Worm (Caenorhabditis elegans) whole organism, young adult: ENCODE measurements around the gene usp-46.

Experiments used
- F22D6.2 ChIP-seq: sonication (generic microtip); optimal IDR thresholded peaks from 2 replicates; lab custom pipeline; 2016; ENCODE audit warnings: mild to moderate bottlenecking, missing genetic modification characterization, missing compliant biosample characterization
- F23B12.7 ChIP-seq: sonication (generic microtip); optimal IDR thresholded peaks from 2 replicates; lab custom pipeline; 2017; ENCODE audit warnings: missing genetic modification characterization, mild to moderate bottlenecking, missing compliant biosample characterization, antibody characterized with exemption, moderate library complexity; ENCODE audit not compliant: insufficient read depth
- F39B2.1 ChIP-seq: fragments of 200-800 bp; sonication (Bioruptor generic); IDR thresholded peaks from 2 replicates; pipeline ENCODE4 v1.3.6; 2022; ENCODE audit warnings: missing genetic modification reagents, missing genetic modification characterization, missing compliant biosample characterization
- F52B5.7 ChIP-seq: sonication (generic microtip); optimal IDR thresholded peaks from 2 replicates; lab custom pipeline; 2016; ENCODE audit warnings: mild to moderate bottlenecking, missing genetic modification characterization, missing compliant biosample characterization
- K11D2.4 ChIP-seq: fragments of 200-800 bp; sonication (Bioruptor generic); IDR thresholded peaks from 2 replicates; pipeline ENCODE4 v1.3.6; 2022; ENCODE audit warnings: missing genetic modification reagents, missing genetic modification characterization, missing compliant biosample characterization
- Y53F4B.3 ChIP-seq: fragments of 200-800 bp; sonication (Bioruptor generic); IDR thresholded peaks from 2 replicates; pipeline ENCODE4 v1.3.6; 2022; ENCODE audit warnings: missing genetic modification reagents, missing genetic modification characterization, missing compliant biosample characterization
- Y53G8AR.9 ChIP-seq: fragments of 200-800 bp; sonication (Bioruptor generic); conservative IDR thresholded peaks from 2 replicates; pipeline ENCODE4 v1.3.6; 2022; ENCODE audit warnings: missing genetic modification reagents, missing genetic modification characterization, missing compliant biosample characterization
- Y56A3A.18 ChIP-seq: fragments of 200-800 bp; sonication (Bioruptor generic); IDR thresholded peaks from 2 replicates; pipeline ENCODE4 v1.3.6; 2022; ENCODE audit warnings: missing genetic modification reagents, missing genetic modification characterization, missing compliant biosample characterization
- Y79H2A.3 ChIP-seq: fragments of 200-800 bp; sonication (Bioruptor generic); conservative IDR thresholded peaks from 2 replicates; pipeline ENCODE4 v1.3.6; 2022; ENCODE audit warnings: missing genetic modification reagents, missing genetic modification characterization, missing compliant biosample characterization
- ZK185.1 ChIP-seq: sonication (generic microtip); optimal IDR thresholded peaks from 2 replicates; lab custom pipeline; 2016; ENCODE audit warnings: mild to moderate bottlenecking, missing genetic modification characterization, missing compliant biosample characterization; ENCODE audit not compliant: poor library complexity, severe bottlenecking
- akir-1 ChIP-seq: fragments of 200-800 bp; sonication (Bioruptor generic); optimal IDR thresholded peaks from 2 replicates; lab custom pipeline; 2018; ENCODE audit warnings: mild to moderate bottlenecking, missing genetic modification characterization, moderate library complexity, missing compliant biosample characterization
- aptf-3 ChIP-seq: fragments of 200-800 bp; sonication (Bioruptor generic); IDR thresholded peaks from 2 replicates; pipeline ENCODE4 v1.3.6; 2022; ENCODE audit warnings: missing genetic modification characterization, missing compliant biosample characterization
- cebp-1 ChIP-seq, 2 experiments: fragments of 200-800 bp in 1 of 2; sonication (Bioruptor generic) in 1 of 2; sonication (generic microtip) in 1 of 2; IDR thresholded peaks in 1 of 2; optimal IDR thresholded peaks in 1 of 2; 2 replicates each; pipeline versions ENCODE4 v1.3.6 to Lab custom; 2017 to 2022; ENCODE audit warnings: missing compliant biosample characterization in 2 of 2, missing genetic modification characterization in 2 of 2, mild to moderate bottlenecking in 1 of 2, missing genetic modification reagents in 1 of 2, moderate library complexity in 1 of 2
- chd-7 ChIP-seq: sonication (generic microtip); optimal IDR thresholded peaks from 2 replicates; lab custom pipeline; 2016; ENCODE audit warnings: mild to moderate bottlenecking, missing genetic modification characterization, moderate library complexity, missing compliant biosample characterization
- die-1 ChIP-seq: sonication (generic microtip); optimal IDR thresholded peaks from 2 replicates; lab custom pipeline; 2016; ENCODE audit warnings: missing genotype, mild to moderate bottlenecking, missing genetic modification characterization, missing compliant biosample characterization
- efl-1 ChIP-seq: fragments of 150-350 bp; optimal IDR thresholded peaks from 2 replicates; lab custom pipeline; 2014; ENCODE audit warnings: missing biosample characterization, missing genetic modification reagents, missing genetic modification characterization
- fkh-3 ChIP-seq: sonication (generic microtip); optimal IDR thresholded peaks from 2 replicates; lab custom pipeline; 2016; ENCODE audit warnings: mild to moderate bottlenecking, missing genetic modification characterization, missing compliant biosample characterization
- him-1 ChIP-seq: sonication (generic microtip); optimal IDR thresholded peaks from 2 replicates; lab custom pipeline; 2016; ENCODE audit warnings: missing genotype, missing genetic modification reagents, missing genetic modification characterization, missing compliant biosample characterization
- hlh-12 ChIP-seq: sonication (generic microtip); optimal IDR thresholded peaks from 2 replicates; lab custom pipeline; 2016; ENCODE audit warnings: missing genetic modification characterization, missing compliant biosample characterization
- hmg-1.2 ChIP-seq: fragments of 200-800 bp; sonication (Bioruptor generic); IDR thresholded peaks from 2 replicates; pipeline ENCODE4 v1.3.6; 2022; ENCODE audit warnings: missing genetic modification reagents, missing genetic modification characterization, missing compliant biosample characterization
- hmg-20 ChIP-seq: fragments of 200-800 bp; sonication (Bioruptor generic); IDR thresholded peaks from 2 replicates; pipeline ENCODE4 v1.3.6; 2022; ENCODE audit warnings: missing genetic modification reagents, missing genetic modification characterization, missing compliant biosample characterization
- lag-1 ChIP-seq: fragments of 200-800 bp; sonication (Bioruptor generic); IDR thresholded peaks from 2 replicates; pipeline ENCODE4 v1.3.6; 2022; ENCODE audit warnings: missing genetic modification reagents, missing genetic modification characterization, missing compliant biosample characterization
- let-607 ChIP-seq, 2 experiments: fragments of 200-800 bp in 1 of 2; sonication (Bioruptor generic) in 1 of 2; sonication (generic microtip) in 1 of 2; optimal IDR thresholded peaks; 2 replicates each; lab custom pipeline; 2016 to 2018; ENCODE audit warnings: mild to moderate bottlenecking in 2 of 2, missing compliant biosample characterization in 2 of 2, missing genetic modification characterization in 2 of 2, moderate library complexity in 2 of 2, missing genotype in 1 of 2
- lsl-1 ChIP-seq: fragments of 200-800 bp; sonication (Bioruptor generic); optimal IDR thresholded peaks from 2 replicates; lab custom pipeline; 2018; ENCODE audit warnings: mild to moderate bottlenecking, missing genetic modification characterization, moderate library complexity, missing compliant biosample characterization
- lsy-27 ChIP-seq: sonication (generic microtip); optimal IDR thresholded peaks from 2 replicates; lab custom pipeline; 2017; ENCODE audit warnings: missing genetic modification characterization, mild to moderate bottlenecking, missing compliant biosample characterization, antibody characterized with exemption, missing genotype, borderline replicate concordance; ENCODE audit not compliant: insufficient read depth
- madf-10 ChIP-seq: sonication (generic microtip); optimal IDR thresholded peaks from 2 replicates; lab custom pipeline; 2016; ENCODE audit warnings: mild to moderate bottlenecking, missing genetic modification characterization, missing compliant biosample characterization
- mcd-1 ChIP-seq: fragments of 200-800 bp; sonication (Bioruptor generic); IDR thresholded peaks from 2 replicates; pipeline ENCODE4 v1.3.6; 2022; ENCODE audit warnings: missing genetic modification reagents, missing genetic modification characterization, missing compliant biosample characterization
- mel-28 ChIP-seq: sonication (generic microtip); optimal IDR thresholded peaks from 2 replicates; lab custom pipeline; 2016; ENCODE audit warnings: borderline replicate concordance, mild to moderate bottlenecking, missing genetic modification characterization, missing compliant biosample characterization
- mxl-1 ChIP-seq: sonication (generic microtip); optimal IDR thresholded peaks from 2 replicates; lab custom pipeline; 2016; ENCODE audit warnings: missing genetic modification characterization, missing compliant biosample characterization
- nfya-1 ChIP-seq: sonication (generic microtip); optimal IDR thresholded peaks from 2 replicates; lab custom pipeline; 2017; ENCODE audit warnings: antibody characterized with exemption, missing compliant biosample characterization, missing genetic modification characterization, borderline replicate concordance; ENCODE audit not compliant: insufficient read depth
- nhr-179 ChIP-seq: sonication (generic microtip); optimal IDR thresholded peaks from 2 replicates; lab custom pipeline; 2016; ENCODE audit warnings: mild to moderate bottlenecking, missing genetic modification characterization, missing compliant biosample characterization
- rcor-1 ChIP-seq: fragments of 200-800 bp; sonication (Bioruptor generic); IDR thresholded peaks from 2 replicates; pipeline ENCODE4 v1.3.6; 2022; ENCODE audit warnings: missing genetic modification reagents, missing genetic modification characterization, missing compliant biosample characterization
- rec-8 ChIP-seq, 2 experiments: sonication (generic microtip); optimal IDR thresholded peaks; 2 replicates each; lab custom pipeline; 2016; ENCODE audit warnings: mild to moderate bottlenecking in 2 of 2, missing genetic modification characterization in 2 of 2, missing genetic modification reagents in 2 of 2, missing genotype in 2 of 2, missing biosample characterization in 1 of 2, missing compliant biosample characterization in 1 of 2, moderate library complexity in 1 of 2
- snpc-1.1 ChIP-seq: sonication (generic microtip); optimal IDR thresholded peaks from 2 replicates; lab custom pipeline; 2017; ENCODE audit warnings: missing genetic modification characterization, mild to moderate bottlenecking, missing compliant biosample characterization, antibody characterized with exemption, moderate library complexity, missing genotype, missing genetic modification reagents; ENCODE audit not compliant: insufficient read depth
- snpc-3.4 ChIP-seq: sonication (generic microtip); optimal IDR thresholded peaks from 2 replicates; lab custom pipeline; 2017; ENCODE audit warnings: missing genetic modification characterization, mild to moderate bottlenecking, missing compliant biosample characterization, antibody characterized with exemption, moderate library complexity, missing genotype, missing genetic modification reagents
- somi-1 ChIP-seq: fragments of 200-800 bp; sonication (Bioruptor generic); optimal IDR thresholded peaks from 2 replicates; lab custom pipeline; 2018; ENCODE audit warnings: mild to moderate bottlenecking, missing genetic modification characterization, missing compliant biosample characterization
- zim-3 ChIP-seq: sonication (generic microtip); optimal IDR thresholded peaks from 2 replicates; lab custom pipeline; 2017; ENCODE audit warnings: mild to moderate bottlenecking, missing genetic modification characterization, moderate library complexity, missing compliant biosample characterization
- ztf-3 ChIP-seq: fragments of 200-800 bp; sonication (Bioruptor generic); optimal IDR thresholded peaks from 2 replicates; lab custom pipeline; 2018; ENCODE audit warnings: mild to moderate bottlenecking, missing genetic modification characterization, missing compliant biosample characterization

usp-46 gene

DNA sequence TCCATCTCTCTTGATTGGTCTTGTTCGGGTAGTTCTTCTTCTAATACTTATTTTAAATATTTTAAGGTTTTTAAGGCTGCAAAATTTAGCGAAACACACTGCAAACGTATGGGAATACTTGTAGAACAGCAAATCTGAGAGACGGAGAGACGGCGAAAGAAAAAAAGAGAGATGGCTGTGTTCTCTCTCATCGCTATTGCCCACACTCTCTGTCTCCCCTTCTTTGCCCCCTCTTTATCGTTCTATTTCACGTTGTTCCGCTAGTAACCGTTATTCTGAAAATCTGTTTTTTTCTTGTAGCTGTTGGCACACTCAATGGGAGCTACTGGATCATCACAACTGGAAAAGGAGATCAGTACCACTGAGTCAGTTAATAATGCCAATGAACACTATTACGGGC lies at the start of gene usp-46:
TSS of gene usp-46 (plus strand) at position 301 of the 400 bp plus-strand sequence.
- no peak for TF ChIP-seq lag-1 (GFP tag; lab: Robert Waterston, UW)
- TF ChIP-seq hmg-1.2 (GFP tag; lab: Robert Waterston, UW) = peak; percentile 29; the same call in 1 of the 2 replicates
- no peak for TF ChIP-seq F22D6.2 (tag; lab: Kevin White, UChicago)
- TF ChIP-seq die-1 (tag; lab: Kevin White, UChicago) = no peak
- no peak for TF ChIP-seq Y79H2A.3 (GFP tag; lab: Robert Waterston, UW)
- no peak for TF ChIP-seq fkh-3 (tag; lab: Kevin White, UChicago)
- TF ChIP-seq snpc-1.1 (tag; lab: Kevin White, UChicago) = no peak

- no peak for TF ChIP-seq snpc-1.1 (tag; lab: Kevin White, UChicago)
- TF ChIP-seq ZK185.1 (tag; lab: Kevin White, UChicago) = no peak
- TF ChIP-seq chd-7 = no peak
- TF ChIP-seq akir-1 (GFP tag; lab: Kevin White, UChicago) = no peak
- TF ChIP-seq, all 124 proteins: peak for 0
Measured at ce11 chrIII:9727439-9727838, 49.0 kb upstream of the usp-46 start, which contains the start of gene C07A9.12. Gene C07A9.12, minus strand, starts transcription at chrIII:9727539.

- TF ChIP-seq Y53G8AR.9 (GFP tag; lab: Robert Waterston, UW) (no peak), aptf-3 (GFP tag; lab: Robert Waterston, UW) (no peak), rec-8 (tag; optimal IDR thresholded peaks at IDR 0.05; lab: Kevin White, UChicago) (no peak), madf-10 (tag; lab: Kevin White, UChicago) (no peak), F23B12.7 (tag; lab: Kevin White, UChicago) (no peak), lsl-1 (no peak), ztf-3 (no peak), F52B5.7 (no peak), cebp-1 (GFP tag; IDR thresholded peaks at IDR 0.05; lab: Robert Waterston, UW) (no peak), cebp-1 (tag; optimal IDR thresholded peaks at IDR 0.05; lab: Kevin White, UChicago) (no peak), nfya-1 (tag; lab: Kevin White, UChicago) (no peak), let-607 (tag; optimal IDR thresholded peaks at IDR 0.05; lab: Kevin White, UChicago) (no peak), Y56A3A.18 (GFP tag; lab: Robert Waterston, UW) (no peak), K11D2.4 (no peak), zim-3 (tag; lab: Kevin White, UChicago) (no peak), rcor-1 (no peak), mxl-1 (tag; lab: Kevin White, UChicago) (no peak), Y79H2A.3 (GFP tag; lab: Robert Waterston, UW) (no peak)
Measured at ce11 chrIII:9730407-9730806, 46.0 kb upstream of the usp-46 start.

DNA sequence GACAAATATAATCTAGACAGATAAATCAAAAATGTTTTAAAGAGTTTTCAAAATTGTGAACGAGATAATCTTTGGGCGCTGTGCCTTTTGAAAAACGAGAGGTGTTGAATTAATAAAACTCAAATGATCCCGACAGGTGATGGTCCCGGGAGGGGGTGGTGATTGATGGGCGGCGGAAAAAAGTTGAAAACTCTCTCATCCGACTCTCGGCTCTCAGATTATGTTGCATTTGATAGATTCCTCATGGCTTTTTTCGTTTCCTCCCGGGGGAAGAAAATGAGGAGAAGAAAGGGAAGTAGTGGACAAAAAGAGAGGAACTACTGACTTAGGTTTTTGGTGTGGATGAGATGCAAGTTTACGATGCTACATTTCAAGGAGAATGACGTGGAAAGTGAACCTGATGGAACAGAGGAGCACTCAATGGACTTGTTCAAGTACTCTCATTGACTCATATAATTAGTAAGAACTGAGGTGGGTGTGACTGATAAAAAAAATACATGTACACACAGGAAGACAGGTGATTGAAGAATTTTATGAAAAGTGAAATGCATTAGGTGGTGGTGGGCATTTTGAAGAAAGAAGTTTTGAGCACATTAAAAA lies 45.0 kb upstream of the usp-46 start:
- TF ChIP-seq F39B2.1 (GFP tag; lab: Robert Waterston, UW) (no peak), lsy-27 (tag; lab: Kevin White, UChicago) (no peak), hmg-20 (no peak), mel-28 (no peak), die-1 (tag; lab: Kevin White, UChicago) (no peak), him-1 (no peak), cebp-1 (GFP tag; IDR thresholded peaks at IDR 0.05; lab: Robert Waterston, UW) (no peak), cebp-1 (tag; optimal IDR thresholded peaks at IDR 0.05; lab: Kevin White, UChicago) (no peak), mxl-1 (tag; lab: Kevin White, UChicago) (no peak), nhr-179 (no peak), hlh-12 (no peak), Y53F4B.3 (GFP tag; lab: Robert Waterston, UW) (no peak), mcd-1 (GFP tag; lab: Robert Waterston, UW) (no peak), nfya-1 (tag; lab: Kevin White, UChicago) (no peak), efl-1 (GFP tag; lab: Kevin White, UChicago) (no peak), ZK185.1 (tag; lab: Kevin White, UChicago) (no peak), somi-1 (GFP tag; lab: Kevin White, UChicago) (no peak), snpc-3.4 (tag; lab: Kevin White, UChicago) (no peak)
